Worm (Caenorhabditis elegans): ENCODE results near the gene B0563.6.
"Not testable (repeated sequence)": the region's sequence is repeated elsewhere in the genome, so short reads cannot be mapped to it uniquely, and the experiment has no call there.

Gene B0563.6

ce11 chrX:9137402-9137801, at the start of gene B0563.6:
TSS of gene B0563.6 (plus strand) at chrX:9137702.
- TF ChIP-seq mdl-1 (tag; optimal IDR thresholded peaks at IDR 0.05): no peak

- TF ChIP-seq lim-7 (GFP tag; IDR thresholded peaks at IDR 0.05) (no peak), fkh-10 (GFP tag; optimal IDR thresholded peaks at IDR 0.05) (no peak), lin-29 (GFP tag; IDR thresholded peaks at IDR 0.05) (no peak), egl-27 (tag; optimal IDR thresholded peaks at IDR 0.05) (no peak), daf-16 (GFP tag; optimal IDR thresholded peaks at IDR 0.05) (no peak), daf-16 (tag; optimal IDR thresholded peaks at IDR 0.05) (no peak), dmd-9 (GFP tag; IDR thresholded peaks at IDR 0.05) (no peak), T20F7.1 (GFP tag; optimal IDR thresholded peaks at IDR 0.05) (no peak), mdl-1 (tag; optimal IDR thresholded peaks at IDR 0.05) (no peak), dve-1 (tag; optimal IDR thresholded peaks at IDR 0.05; ENCODE audit: insufficient read depth) (no peak), ceh-28 (tag; optimal IDR thresholded peaks at IDR 0.05) (no peak), unc-39 (tag; optimal IDR thresholded peaks at IDR 0.05) (no peak), nhr-237 (tag; optimal IDR thresholded peaks at IDR 0.05) (no peak), D1046.2 (GFP tag; IDR thresholded peaks at IDR 0.05) (no peak), vab-7 (GFP tag; IDR thresholded peaks at IDR 0.05) (no peak), ztf-11 (tag; optimal IDR thresholded peaks at IDR 0.05) (no peak), F44E2.7 (GFP tag; IDR thresholded peaks at IDR 0.05) (no peak), sdz-12 (GFP tag; optimal IDR thresholded peaks at IDR 0.05) (no peak)
Observed at ce11 chrX:9088620-9089019, 48.9 kb upstream of the B0563.6 start.

ce11 chrX:9089536-9089935, 48.0 kb upstream of the B0563.6 start:
- TF ChIP-seq mdt-29 (GFP tag; IDR thresholded peaks at IDR 0.05) (no peak), aha-1 (tag) (peak; percentile 96)

ce11 chrX:9090562-9090961, 46.9 kb upstream of the B0563.6 start:
- TF ChIP-seq nhr-41 (GFP tag; IDR thresholded peaks at IDR 0.05) (0 out of 2 replicates have a peak, but pooled peaks have one; percentile 58), ceh-20 (GFP tag; IDR thresholded peaks at IDR 0.05) (0 out of 2 replicates have a peak, but pooled peaks have one; percentile 7), lin-29 (GFP tag; IDR thresholded peaks at IDR 0.05) (peak; percentile 42; the same call in 1 of the 2 replicates), ceh-44 (GFP tag; IDR thresholded peaks at IDR 0.05) (peak; percentile 67), dpl-1 (GFP tag; optimal IDR thresholded peaks at IDR 0.05) (peak; percentile 18), ctbp-1 (GFP tag; IDR thresholded peaks at IDR 0.05) (peak; percentile 64), php-3 (GFP tag; IDR thresholded peaks at IDR 0.05) (peak; percentile 22; the same call in 1 of the 2 replicates), F10B5.3 (tag; optimal IDR thresholded peaks at IDR 0.05) (peak; percentile 51), nhr-102 (tag; optimal IDR thresholded peaks at IDR 0.05) (peak; percentile 38), set-16 (GFP tag; IDR thresholded peaks at IDR 0.05) (0 out of 2 replicates have a peak, but pooled peaks have one; percentile 11), dmd-8 (GFP tag; IDR thresholded peaks at IDR 0.05) (peak; percentile 6; the same call in 1 of the 2 replicates), egl-43 (GFP tag; IDR thresholded peaks at IDR 0.05) (peak; percentile 88), D1046.2 (GFP tag; IDR thresholded peaks at IDR 0.05) (peak; percentile 56; the same call in 1 of the 2 replicates), mxl-2 (GFP tag; conservative IDR thresholded peaks at IDR 0.05) (0 out of 2 replicates have a peak, but pooled peaks have one; percentile 38), pha-4 (GFP tag; IDR thresholded peaks at IDR 0.05) (peak; percentile 69), daf-16 (GFP tag; optimal IDR thresholded peaks at IDR 0.05) (peak; percentile 14 to 33), daf-16 (tag; optimal IDR thresholded peaks at IDR 0.05) (peak; percentile 38), daf-19 (GFP tag; conservative IDR thresholded peaks at IDR 0.05) (peak; percentile 75), F49E8.2 (tag; optimal IDR thresholded peaks at IDR 0.05; ENCODE audit: borderline replicate concordance) (peak; percentile 36), Y75B8A.6 (GFP tag; IDR thresholded peaks at IDR 0.05) (0 out of 2 replicates have a peak, but pooled peaks have one; percentile 7), arid-1 (GFP tag; conservative IDR thresholded peaks at IDR 0.05) (peak; percentile 28; the same call in 1 of the 2 replicates), hlh-30 (tag; optimal IDR thresholded peaks at IDR 0.05; ENCODE audit: insufficient read depth) (peak; percentile 33), dve-1 (tag; optimal IDR thresholded peaks at IDR 0.05; ENCODE audit: insufficient read depth) (peak; percentile 5), duxl-1 (tag; optimal IDR thresholded peaks at IDR 0.05; ENCODE audit: poor library complexity) (peak; percentile 63), F26F4.8 (GFP tag; conservative IDR thresholded peaks at IDR 0.05) (peak; percentile 62; the same call in 1 of the 2 replicates), ztf-7 (tag; optimal IDR thresholded peaks at IDR 0.05) (peak; percentile 43), hlh-11 (tag; optimal IDR thresholded peaks at IDR 0.05) (peak; percentile 17), lim-7 (GFP tag; IDR thresholded peaks at IDR 0.05) (peak; percentile 82), lin-1 (GFP tag; IDR thresholded peaks at IDR 0.05) (peak; percentile 57; the same call in 1 of the 2 replicates)
- TF ChIP-seq pha-4 (tag; optimal IDR thresholded peaks at IDR 0.05): not testable (repeated sequence)

Data from whole organism, L4 larva.